Worm (Caenorhabditis elegans) whole organism, young adult: ENCODE results near the gene nspc-3.
"Not testable (repeated sequence)": the region's sequence is repeated elsewhere in the genome, so short reads cannot be mapped to it uniquely, and the experiment has no call there.

ENCODE experiments used
- B0336.3 ChIP-seq: fragments of 200-800 bp; sonication (Bioruptor generic); IDR thresholded peaks from 2 replicates; pipeline ENCODE4 v1.3.6; 2022; ENCODE audit warnings: missing genetic modification characterization, missing compliant biosample characterization
- C17E4.6 ChIP-seq: fragments of 200-800 bp; sonication (Bioruptor generic); IDR thresholded peaks from 2 replicates; pipeline ENCODE4 v1.3.6; 2022; ENCODE audit warnings: missing genetic modification reagents, missing genetic modification characterization, missing compliant biosample characterization
- F10E7.11 ChIP-seq: sonication (generic microtip); optimal IDR thresholded peaks from 2 replicates; lab custom pipeline; 2017; ENCODE audit warnings: mild to moderate bottlenecking, missing genetic modification characterization, moderate library complexity, missing compliant biosample characterization
- F22D6.2 ChIP-seq: sonication (generic microtip); optimal IDR thresholded peaks from 2 replicates; lab custom pipeline; 2016; ENCODE audit warnings: mild to moderate bottlenecking, missing genetic modification characterization, missing compliant biosample characterization
- F23B12.7 ChIP-seq: sonication (generic microtip); optimal IDR thresholded peaks from 2 replicates; lab custom pipeline; 2017; ENCODE audit warnings: missing genetic modification characterization, mild to moderate bottlenecking, missing compliant biosample characterization, antibody characterized with exemption, moderate library complexity; ENCODE audit not compliant: insufficient read depth
- K11D2.4 ChIP-seq: fragments of 200-800 bp; sonication (Bioruptor generic); IDR thresholded peaks from 2 replicates; pipeline ENCODE4 v1.3.6; 2022; ENCODE audit warnings: missing genetic modification reagents, missing genetic modification characterization, missing compliant biosample characterization
- K12H6.12 ChIP-seq: fragments of 200-800 bp; sonication (Bioruptor generic); optimal IDR thresholded peaks from 2 replicates; lab custom pipeline; 2018; ENCODE audit warnings: mild to moderate bottlenecking, missing genetic modification characterization, missing compliant biosample characterization
- ama-1 ChIP-seq, 3 experiments: fragments of 150-350 bp in 1 of 3; sonication (generic microtip) in 2 of 3; optimal IDR thresholded peaks; 2 replicates each; lab custom pipeline; 2014 to 2018; ENCODE audit warnings: missing biosample characterization in 2 of 3, missing genetic modification characterization in 2 of 3, missing genetic modification reagents in 2 of 3
- aptf-2 ChIP-seq: fragments of 200-800 bp; sonication (Bioruptor generic); conservative IDR thresholded peaks from 2 replicates; pipeline ENCODE4 v1.3.6; 2022; ENCODE audit warnings: missing genetic modification reagents, missing genetic modification characterization, missing compliant biosample characterization
- attf-6 ChIP-seq: fragments of 200-800 bp; sonication (Bioruptor generic); IDR thresholded peaks from 2 replicates; pipeline ENCODE4 v1.3.6; 2022; ENCODE audit warnings: missing genetic modification reagents, missing genetic modification characterization, missing compliant biosample characterization
- bed-1 ChIP-seq: fragments of 200-800 bp; sonication (Bioruptor generic); IDR thresholded peaks from 2 replicates; pipeline ENCODE4 v1.3.6; 2022; ENCODE audit warnings: missing genetic modification reagents, missing genetic modification characterization, missing compliant biosample characterization
- ceh-27 ChIP-seq: fragments of 200-800 bp; sonication (Bioruptor generic); optimal IDR thresholded peaks from 2 replicates; lab custom pipeline; 2018; ENCODE audit warnings: mild to moderate bottlenecking, missing genetic modification characterization, moderate library complexity, missing compliant biosample characterization
- ceh-91 ChIP-seq: fragments of 200-800 bp; sonication (Bioruptor generic); IDR thresholded peaks from 2 replicates; pipeline ENCODE4 v1.3.6; 2022; ENCODE audit warnings: missing genetic modification reagents, missing genetic modification characterization, missing compliant biosample characterization
- dpl-1 ChIP-seq: fragments of 150-350 bp; optimal IDR thresholded peaks from 2 replicates; lab custom pipeline; 2014; ENCODE audit warnings: missing biosample characterization, missing genetic modification reagents, missing genetic modification characterization
- ets-4 ChIP-seq: fragments of 200-800 bp; sonication (Bioruptor generic); optimal IDR thresholded peaks from 2 replicates; lab custom pipeline; 2018; ENCODE audit warnings: mild to moderate bottlenecking, missing genetic modification characterization, missing compliant biosample characterization
- hmg-20 ChIP-seq: fragments of 200-800 bp; sonication (Bioruptor generic); IDR thresholded peaks from 2 replicates; pipeline ENCODE4 v1.3.6; 2022; ENCODE audit warnings: missing genetic modification reagents, missing genetic modification characterization, missing compliant biosample characterization
- hrde-1 ChIP-seq: sonication (generic microtip); optimal IDR thresholded peaks from 2 replicates; lab custom pipeline; 2016; ENCODE audit warnings: missing genetic modification characterization, mild to moderate bottlenecking, missing compliant biosample characterization, moderate library complexity, missing genotype, missing genetic modification reagents, borderline replicate concordance
- lin-54 ChIP-seq: fragments of 200-800 bp; sonication (Bioruptor generic); optimal IDR thresholded peaks from 2 replicates; lab custom pipeline; 2018; ENCODE audit warnings: mild to moderate bottlenecking, missing genetic modification characterization, missing compliant biosample characterization
- madf-6 ChIP-seq: fragments of 200-800 bp; sonication (Bioruptor generic); IDR thresholded peaks from 2 replicates; pipeline ENCODE4 v1.3.6; 2022; ENCODE audit warnings: missing genetic modification reagents, missing genetic modification characterization, missing compliant biosample characterization
- nfyb-1 ChIP-seq: fragments of 200-800 bp; sonication (Bioruptor generic); IDR thresholded peaks from 2 replicates; pipeline ENCODE4 v1.3.6; 2022; ENCODE audit warnings: missing genetic modification reagents, missing genetic modification characterization, missing compliant biosample characterization
- nhr-120 ChIP-seq: fragments of 200-800 bp; sonication (Bioruptor generic); IDR thresholded peaks from 2 replicates; pipeline ENCODE4 v1.3.6; 2022; ENCODE audit warnings: missing genetic modification characterization, missing compliant biosample characterization
- pha-4 ChIP-seq: fragments of 150-350 bp; sonication (generic microtip); optimal IDR thresholded peaks from 2 replicates; lab custom pipeline; 2014; ENCODE audit warnings: missing biosample characterization, missing genetic modification reagents, missing genetic modification characterization
- rcor-1 ChIP-seq: fragments of 200-800 bp; sonication (Bioruptor generic); IDR thresholded peaks from 2 replicates; pipeline ENCODE4 v1.3.6; 2022; ENCODE audit warnings: missing genetic modification reagents, missing genetic modification characterization, missing compliant biosample characterization
- snpc-1.3 ChIP-seq: sonication (generic microtip); optimal IDR thresholded peaks from 2 replicates; lab custom pipeline; 2017; ENCODE audit warnings: missing genetic modification characterization, mild to moderate bottlenecking, missing compliant biosample characterization, antibody characterized with exemption, moderate library complexity, missing genotype, missing genetic modification reagents; ENCODE audit not compliant: insufficient read depth
- sptf-2 ChIP-seq: fragments of 200-800 bp; sonication (Bioruptor generic); optimal IDR thresholded peaks from 2 replicates; lab custom pipeline; 2018; ENCODE audit warnings: mild to moderate bottlenecking, missing genetic modification characterization, missing compliant biosample characterization
- unc-130 ChIP-seq: sonication (generic microtip); optimal IDR thresholded peaks from 2 replicates; lab custom pipeline; 2016; ENCODE audit warnings: missing genetic modification reagents, missing genetic modification characterization, missing compliant biosample characterization

The nspc-3 gene

DNA sequence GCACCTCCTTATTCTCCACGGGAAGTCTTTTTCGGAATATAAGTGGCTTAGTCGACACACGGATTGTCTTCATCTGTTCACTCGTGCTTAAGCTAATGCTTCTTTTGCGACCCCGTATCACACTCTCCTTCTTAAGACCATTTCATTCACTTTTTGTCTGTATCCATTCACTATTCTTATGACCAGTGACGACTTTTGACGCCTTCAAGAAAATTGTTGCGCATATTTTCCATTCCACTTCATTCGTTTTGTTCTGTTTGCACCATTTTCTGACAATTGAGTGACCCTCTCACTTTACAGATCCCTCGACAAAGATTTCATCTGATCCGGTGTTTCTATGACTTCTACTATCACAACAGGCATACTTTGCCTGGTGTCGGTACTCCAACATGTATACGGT, 29.3 kb upstream of the nspc-3 start, which contains the start of gene H03E18.1:
Gene H03E18.1 (plus strand): TSS at position 301 of the 400 bp plus-strand sequence.
- no peak for TF ChIP-seq dpl-1 (GFP tag; lab: Kevin White, UChicago)
- TF ChIP-seq hmg-20: no peak
- no peak for TF ChIP-seq ets-4 (GFP tag; lab: Kevin White, UChicago)

- TF ChIP-seq B0336.3 (no peak), nhr-120 (GFP tag; lab: Robert Waterston, UW) (0 out of 2 replicates have a peak, but pooled peaks have one; percentile 78)
These were observed 27.8 kb upstream of the nspc-3 start for ce11 chrX:8509088-8509487.

- no peak for TF ChIP-seq K12H6.12 (tag; lab: Kevin White, UChicago)
- TF ChIP-seq ceh-27: no peak
- no peak for TF ChIP-seq lin-54 (GFP tag; lab: Kevin White, UChicago)
These were observed 16.5 kb upstream of the nspc-3 start, which contains the start of gene H03E18.2 for ce11 chrX:8520402-8520801. Gene H03E18.2 (minus strand): TSS chrX:8520502.

ce11 chrX:8521614-8522013, 15.3 kb upstream of the nspc-3 start, which contains the start of gene C03G5.14:
Gene C03G5.14 (plus strand): TSS chrX:8521914.
- TF ChIP-seq nfyb-1: no peak
- TF ChIP-seq hrde-1: no peak
- TF ChIP-seq aptf-2 (GFP tag; lab: Robert Waterston, UW): no peak
- TF ChIP-seq snpc-1.3 (tag; lab: Kevin White, UChicago): no peak
- no peak for TF ChIP-seq attf-6 (GFP tag; lab: Robert Waterston, UW)
- no peak for TF ChIP-seq K11D2.4
- TF ChIP-seq ceh-91 (GFP tag; lab: Robert Waterston, UW): no peak
- no peak for TF ChIP-seq F23B12.7 (tag; lab: Kevin White, UChicago)
- TF ChIP-seq rcor-1 (GFP tag; lab: Robert Waterston, UW): no peak
- no peak for TF ChIP-seq bed-1 (GFP tag; lab: Robert Waterston, UW)
- no peak for TF ChIP-seq ama-1 (optimal IDR thresholded peaks at IDR 0.05; lab: Kevin White, UChicago)
- TF ChIP-seq ama-1 (GFP tag; optimal IDR thresholded peaks at IDR 0.05; lab: Kevin White, UChicago): no peak

DNA sequence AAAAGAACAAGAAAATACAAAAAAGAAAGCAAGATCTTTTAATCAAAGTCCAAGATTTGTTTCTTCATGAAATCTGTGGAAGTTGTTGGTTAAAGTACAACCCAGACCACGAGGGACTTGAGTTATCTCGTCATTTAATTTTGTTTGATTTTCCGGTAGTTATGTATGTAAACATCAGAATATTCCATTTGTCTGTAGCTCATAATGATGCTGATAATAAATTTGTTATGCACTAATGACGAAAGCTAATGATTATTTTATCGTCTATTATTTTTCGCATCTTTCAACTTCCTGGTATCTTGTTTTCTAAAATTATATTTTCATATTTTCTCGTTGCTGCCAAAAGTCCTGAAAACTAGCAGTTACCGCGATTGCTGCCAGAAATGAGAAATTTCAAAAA, 13.9 kb upstream of the nspc-3 start:
- TF ChIP-seq madf-6 (no peak), F22D6.2 (tag; lab: Kevin White, UChicago) (no peak)
- TF ChIP-seq, all 124 proteins: peak for 0

DNA sequence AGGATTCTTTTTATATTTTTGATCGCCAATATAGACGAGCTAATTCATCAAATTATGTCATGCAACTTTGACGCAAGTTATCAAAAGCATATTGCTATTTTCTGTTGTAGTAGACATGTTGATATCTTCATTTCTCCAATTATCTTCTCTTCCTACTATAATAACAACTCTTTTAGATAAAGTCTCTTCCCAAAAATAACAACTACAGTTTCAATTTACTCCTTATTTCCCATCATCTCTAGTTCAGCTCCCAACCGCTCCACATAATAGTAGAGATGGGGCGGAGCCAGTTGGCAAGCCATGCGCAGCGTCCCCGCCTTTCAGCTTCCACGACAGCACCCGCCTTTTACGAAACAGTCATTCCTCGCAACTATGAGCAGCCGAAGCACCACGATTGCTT, 8.9 kb upstream of the nspc-3 start, which contains the start of gene flp-5:
Gene flp-5 (plus strand): TSS at position 301 of the 400 bp plus-strand sequence.
- TF ChIP-seq C17E4.6 (no peak), unc-130 (GFP tag; lab: Kevin White, UChicago) (no peak)

ce11 chrX:8535006-8535405, 1.9 kb upstream of the nspc-3 start, which contains the start of gene nspc-1:
Gene nspc-1 (minus strand): TSS chrX:8535106.
- not testable (repeated sequence) for TF ChIP-seq sptf-2 (GFP tag; lab: Kevin White, UChicago); pha-4 (tag; lab: Kevin White, UChicago); F10E7.11 (tag; lab: Kevin White, UChicago)
